Worm (Caenorhabditis elegans): ENCODE measurements around the gene nlt-1.

nlt-1 gene

ce11 chrII:9967999-9968706, 32.8 kb downstream of the nlt-1 start, which contains the start of the genes R53.4 and psf-1 (continued):
- TF ChIP-seq lin-39 (tag; optimal IDR thresholded peaks at IDR 0.05) (no peak), blmp-1 (tag; optimal IDR thresholded peaks at IDR 0.05) (peak; percentile 62), ztf-11 (tag; optimal IDR thresholded peaks at IDR 0.05) (peak in 1 of 2 experiments; percentile 57), ztf-4 (tag; optimal IDR thresholded peaks at IDR 0.05) (no peak), unc-98 (GFP tag; IDR thresholded peaks at IDR 0.05) (no peak), swsn-7 (tag; optimal IDR thresholded peaks at IDR 0.05) (peak; percentile 58), ceh-8 (GFP tag; optimal IDR thresholded peaks at IDR 0.05) (no peak), nhr-28 (tag; optimal IDR thresholded peaks at IDR 0.05) (no peak), C16A3.4 (tag; optimal IDR thresholded peaks at IDR 0.05) (peak; percentile 61), nhr-77 (tag; optimal IDR thresholded peaks at IDR 0.05) (peak; percentile 25), lsy-2 (tag; optimal IDR thresholded peaks at IDR 0.05) (peak; percentile 80 to 88), tlp-1 (tag; optimal IDR thresholded peaks at IDR 0.05) (no peak), egl-27 (tag; optimal IDR thresholded peaks at IDR 0.05) (no peak), mef-2 (tag; optimal IDR thresholded peaks at IDR 0.05) (no peak), snu-23 (GFP tag; optimal IDR thresholded peaks at IDR 0.05) (peak; percentile 75), hlh-4 (tag; optimal IDR thresholded peaks at IDR 0.05) (no peak), nhr-12 (tag; optimal IDR thresholded peaks at IDR 0.05) (no peak), pqm-1 (tag; optimal IDR thresholded peaks at IDR 0.05) (no peak), mdl-1 (tag; optimal IDR thresholded peaks at IDR 0.05) (peak in 1 of 2 experiments; percentile 24), lir-3 (tag; optimal IDR thresholded peaks at IDR 0.05; ENCODE audit: poor library complexity) (peak; percentile 86), elt-2 (tag; optimal IDR thresholded peaks at IDR 0.05) (no peak), ceh-63 (GFP tag; optimal IDR thresholded peaks at IDR 0.05) (no peak), nhr-85 (tag) (peak; percentile 62), unc-86 (tag; optimal IDR thresholded peaks at IDR 0.05) (peak; percentile 30), jun-1 (tag; optimal IDR thresholded peaks at IDR 0.05) (no peak), zag-1 (tag; optimal IDR thresholded peaks at IDR 0.05) (no peak), nhr-11 (tag; optimal IDR thresholded peaks at IDR 0.05) (no peak), irx-1 (tag; optimal IDR thresholded peaks at IDR 0.05) (peak; percentile 53), pag-3 (tag; optimal IDR thresholded peaks at IDR 0.05; ENCODE audit: borderline replicate concordance, insufficient read depth) (no peak), mab-9 (GFP tag; IDR thresholded peaks at IDR 0.05) (no peak), nhr-20 (tag; optimal IDR thresholded peaks at IDR 0.05) (peak; percentile 71), fkh-8 (tag; optimal IDR thresholded peaks at IDR 0.05) (peak; percentile 53), ces-1 (GFP tag; optimal IDR thresholded peaks at IDR 0.05) (no peak), nhr-19 (GFP tag; conservative IDR thresholded peaks at IDR 0.05) (peak; percentile 48), C04F5.9 (tag; optimal IDR thresholded peaks at IDR 0.05) (peak; percentile 14), aly-2 (tag; optimal IDR thresholded peaks at IDR 0.05) (no peak), Y116A8C.19 (tag; optimal IDR thresholded peaks at IDR 0.05; ENCODE audit: borderline replicate concordance) (no peak), mep-1 (tag; optimal IDR thresholded peaks at IDR 0.05) (peak; percentile 76), zip-4 (GFP tag; optimal IDR thresholded peaks at IDR 0.05) (no peak), nhr-47 (tag; optimal IDR thresholded peaks at IDR 0.05) (peak; percentile 69), C34B4.2 (tag; optimal IDR thresholded peaks at IDR 0.05) (no peak), ets-5 (GFP tag; IDR thresholded peaks at IDR 0.05) (no peak), aha-1 (tag; optimal IDR thresholded peaks at IDR 0.05) (peak; percentile 15), unc-62 (GFP tag; optimal IDR thresholded peaks at IDR 0.05) (no peak), hpl-2 (GFP tag; optimal IDR thresholded peaks at IDR 0.05) (no peak), hlh-17 (GFP tag; optimal IDR thresholded peaks at IDR 0.05; ENCODE audit: borderline replicate concordance) (no peak), snpc-4 (tag; optimal IDR thresholded peaks at IDR 0.05) (peak; percentile 23), nhr-76 (tag; optimal IDR thresholded peaks at IDR 0.05) (no peak), ceh-82 (tag; optimal IDR thresholded peaks at IDR 0.05) (peak in 2 of 3 experiments; percentile 28 to 48), ceh-90 (tag; optimal IDR thresholded peaks at IDR 0.05) (peak; percentile 63), ama-1 (optimal IDR thresholded peaks at IDR 0.05) (no peak), xbp-1 (tag; optimal IDR thresholded peaks at IDR 0.05) (peak; percentile 61), fos-1 (tag; optimal IDR thresholded peaks at IDR 0.05) (no peak)

Data from whole organism, L1 larva.